Worm (Caenorhabditis elegans): ENCODE results near the gene srx-64.

DNA sequence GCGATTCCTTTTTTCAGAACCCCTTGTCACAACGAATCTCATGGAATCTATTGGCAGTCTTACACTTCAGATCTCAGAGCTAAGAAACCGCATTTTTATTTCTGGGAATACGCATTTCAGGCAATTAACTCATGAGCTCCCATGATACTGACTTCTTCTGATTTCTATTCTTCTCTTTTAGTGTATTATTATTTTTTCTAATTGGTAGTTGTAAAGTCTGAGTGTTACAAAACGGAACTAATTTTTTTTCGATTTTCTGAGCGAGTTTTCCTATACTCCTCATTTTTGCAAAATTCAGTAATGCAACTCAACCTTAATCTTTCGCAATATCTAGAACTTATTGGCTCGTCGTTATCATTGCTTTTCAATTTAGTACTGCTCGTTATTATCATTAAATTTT, 45.2 kb downstream of the srx-64 start, which contains the start of gene str-82:
- TF ChIP-seq klf-2 (GFP tag; conservative IDR thresholded peaks at IDR 0.05) (no peak), flt-1 (GFP tag; IDR thresholded peaks at IDR 0.05) (no peak)
